Fruit fly (Drosophila melanogaster): ENCODE data around the gene Rrp6.

Rrp6 gene

dm6 chr3R:14875274-14875964 lies 10.6 kb downstream of the Rrp6 start, which contains the start of gene btsz (continued):
- TF ChIP-seq CG13287 (GFP tag; IDR thresholded peaks at IDR 0.05; ENCODE audit: partially characterized antibody) (no peak), ewg (GFP tag; optimal IDR thresholded peaks at IDR 0.05) (no peak), CG30020 (tag; optimal IDR thresholded peaks at IDR 0.05) (no peak), gce (GFP tag; IDR thresholded peaks at IDR 0.05) (no peak), CG4424 (GFP tag; optimal IDR thresholded peaks at IDR 0.05) (peak; percentile 52), Fer1 (GFP tag; optimal IDR thresholded peaks at IDR 0.05) (peak; percentile 68), pros (GFP tag; optimal IDR thresholded peaks at IDR 0.05) (no peak), CG30403 (GFP tag; optimal IDR thresholded peaks at IDR 0.05) (peak; percentile 66), CG10321 (GFP tag; IDR thresholded peaks at IDR 0.05) (no peak), Hand (GFP tag; optimal IDR thresholded peaks at IDR 0.05) (peak; percentile 69), bbx (GFP tag; IDR thresholded peaks at IDR 0.05; ENCODE audit: partially characterized antibody) (no peak), odd (GFP tag; optimal IDR thresholded peaks at IDR 0.05) (peak; percentile 22), zfh1 (GFP tag; IDR thresholded peaks at IDR 0.05) (no peak), zen (tag; optimal IDR thresholded peaks at IDR 0.05) (no peak), ab (GFP tag; optimal IDR thresholded peaks at IDR 0.05) (no peak), CG4328 (GFP tag; optimal IDR thresholded peaks at IDR 0.05) (peak; percentile 31), Six4 (GFP tag; optimal IDR thresholded peaks at IDR 0.05) (no peak), psq (GFP tag; optimal IDR thresholded peaks at IDR 0.05) (no peak), br (optimal IDR thresholded peaks at IDR 0.05) (no peak), abd-A (tag; optimal IDR thresholded peaks at IDR 0.05) (peak; percentile 32), sens-2 (GFP tag; IDR thresholded peaks at IDR 0.05) (no peak), kni (GFP tag; optimal IDR thresholded peaks at IDR 0.05) (no peak), jing (GFP tag; optimal IDR thresholded peaks at IDR 0.05) (no peak), CG11723 (GFP tag; optimal IDR thresholded peaks at IDR 0.05) (no peak), Dfd (GFP tag; optimal IDR thresholded peaks at IDR 0.05) (no peak), Oli (tag; optimal IDR thresholded peaks at IDR 0.05) (peak; percentile 52), CG17912 (GFP tag; optimal IDR thresholded peaks at IDR 0.05) (no peak), MTF-1 (GFP tag; optimal IDR thresholded peaks at IDR 0.05; ENCODE audit: borderline replicate concordance) (no peak), CG42726 (GFP tag; IDR thresholded peaks at IDR 0.05; ENCODE audit: partially characterized antibody) (no peak), vnd (GFP tag; IDR thresholded peaks at IDR 0.05; ENCODE audit: partially characterized antibody) (no peak), CG12219 (GFP tag; optimal IDR thresholded peaks at IDR 0.05) (no peak), CG1024 (GFP tag; IDR thresholded peaks at IDR 0.05) (no peak), YL-1 (GFP tag; optimal IDR thresholded peaks at IDR 0.05) (no peak), bigmax (GFP tag; optimal IDR thresholded peaks at IDR 0.05) (no peak), dati (GFP tag; IDR thresholded peaks at IDR 0.05) (no peak), dm (GFP tag; optimal IDR thresholded peaks at IDR 0.05) (no peak), trem (tag; optimal IDR thresholded peaks at IDR 0.05) (no peak), Pdp1 (GFP tag; optimal IDR thresholded peaks at IDR 0.05) (peak in 1 of 2 experiments; percentile 24), dmrt99B (tag; optimal IDR thresholded peaks at IDR 0.05) (peak; percentile 75), gcm (GFP tag; optimal IDR thresholded peaks at IDR 0.05) (no peak), CG4854 (GFP tag; optimal IDR thresholded peaks at IDR 0.05) (no peak), dpn (GFP tag; optimal IDR thresholded peaks at IDR 0.05) (no peak), lilli (GFP tag; optimal IDR thresholded peaks at IDR 0.05) (peak; percentile 39), lola (GFP tag; optimal IDR thresholded peaks at IDR 0.05) (no peak), CG31441 (GFP tag; IDR thresholded peaks at IDR 0.05) (no peak), Mrtf (GFP tag; IDR thresholded peaks at IDR 0.05) (no peak), NfI (GFP tag; optimal IDR thresholded peaks at IDR 0.05) (peak; percentile 14), D19B (GFP tag; optimal IDR thresholded peaks at IDR 0.05) (peak; percentile 20), CG15696 (tag; optimal IDR thresholded peaks at IDR 0.05) (no peak)
